Worm (Caenorhabditis elegans) whole organism, L4 larva: ENCODE data around the gene ZK512.10.

Experiments
- F49E8.2 ChIP-seq: sonication (generic microtip); optimal IDR thresholded peaks from 2 replicates; lab custom pipeline; 2016; ENCODE audit warnings: missing compliant biosample characterization, mild to moderate bottlenecking, missing genetic modification characterization, borderline replicate concordance
- T20F7.1 ChIP-seq: fragments of 200-800 bp; sonication (Bioruptor generic); optimal IDR thresholded peaks from 2 replicates; lab custom pipeline; 2018; ENCODE audit warnings: mild to moderate bottlenecking, missing genetic modification characterization, missing compliant biosample characterization
- Y48G9A.11 ChIP-seq: fragments of 200-800 bp; sonication (Bioruptor generic); IDR thresholded peaks from 2 replicates; pipeline ENCODE4 v1.3.6; 2022; ENCODE audit warnings: missing genetic modification reagents, missing genetic modification characterization, missing compliant biosample characterization
- Y75B8A.6 ChIP-seq: fragments of 200-800 bp; sonication (Bioruptor generic); IDR thresholded peaks from 2 replicates; pipeline ENCODE4 v1.3.6; 2022; ENCODE audit warnings: missing genetic modification reagents, missing genetic modification characterization, missing compliant biosample characterization
- ceh-32 ChIP-seq: sonication (generic microtip); optimal IDR thresholded peaks from 2 replicates; lab custom pipeline; 2016; ENCODE audit warnings: mild to moderate bottlenecking, missing genetic modification characterization, missing compliant biosample characterization; ENCODE audit not compliant: poor library complexity
- daf-16 ChIP-seq, 3 experiments: sonication (generic microtip); optimal IDR thresholded peaks; 2 replicates each; lab custom pipeline; 2016 to 2017; ENCODE audit warnings: missing genetic modification characterization in 3 of 3, missing genetic modification reagents in 3 of 3, mild to moderate bottlenecking in 2 of 3, missing compliant biosample characterization in 2 of 3, missing biosample characterization in 1 of 3, moderate library complexity in 1 of 3
- dmd-8 ChIP-seq: fragments of 200-800 bp; sonication (Bioruptor generic); IDR thresholded peaks from 2 replicates; pipeline ENCODE4 v1.3.6; 2022; ENCODE audit warnings: missing genetic modification characterization, missing compliant biosample characterization
- dpl-1 ChIP-seq: fragments of 150-350 bp; optimal IDR thresholded peaks from 2 replicates; lab custom pipeline; 2014; ENCODE audit warnings: missing biosample characterization, missing genetic modification reagents, missing genetic modification characterization
- egl-27 ChIP-seq: sonication (generic microtip); optimal IDR thresholded peaks from 3 replicates; lab custom pipeline; 2017; ENCODE audit warnings: missing biosample characterization, missing genetic modification reagents, missing genetic modification characterization
- hlh-11 ChIP-seq: fragments of 200-800 bp; sonication (Bioruptor generic); optimal IDR thresholded peaks from 2 replicates; lab custom pipeline; 2018; ENCODE audit warnings: mild to moderate bottlenecking, missing genetic modification characterization, missing compliant biosample characterization
- lin-15B ChIP-seq: fragments of 150-350 bp; sonication (generic microtip); optimal IDR thresholded peaks from 3 replicates; lab custom pipeline; 2014; ENCODE audit warnings: missing biosample characterization, missing genetic modification characterization
- lin-38 ChIP-seq: fragments of 200-800 bp; sonication (Bioruptor generic); IDR thresholded peaks from 2 replicates; pipeline ENCODE4 v1.3.6; 2022; ENCODE audit warnings: missing genetic modification reagents, missing genetic modification characterization, missing compliant biosample characterization
- mdl-1 ChIP-seq, 2 experiments: fragments of 150-350 bp in 1 of 2; sonication (generic microtip) in 1 of 2; optimal IDR thresholded peaks; 2 replicates each; lab custom pipeline; 2014 to 2017; ENCODE audit warnings: missing biosample characterization in 2 of 2, missing genetic modification characterization in 2 of 2
- mdt-29 ChIP-seq: fragments of 200-800 bp; sonication (Bioruptor generic); IDR thresholded peaks from 2 replicates; pipeline ENCODE4 v1.3.6; 2022; ENCODE audit warnings: missing genetic modification reagents, missing genetic modification characterization, missing compliant biosample characterization
- mep-1 ChIP-seq: fragments of 150-350 bp; sonication (generic microtip); optimal IDR thresholded peaks from 3 replicates; lab custom pipeline; 2014; ENCODE audit warnings: missing biosample characterization, missing genetic modification characterization
- mes-2 ChIP-seq: sonication (generic microtip); optimal IDR thresholded peaks from 2 replicates; lab custom pipeline; 2016; ENCODE audit warnings: missing genotype, mild to moderate bottlenecking, missing genetic modification characterization, missing compliant biosample characterization; ENCODE audit not compliant: poor library complexity, severe bottlenecking
- nhr-102 ChIP-seq: sonication (generic microtip); optimal IDR thresholded peaks from 2 replicates; lab custom pipeline; 2016; ENCODE audit warnings: mild to moderate bottlenecking, missing genetic modification characterization, moderate library complexity, missing compliant biosample characterization
- nhr-28 ChIP-seq: fragments of 150-350 bp; optimal IDR thresholded peaks from 2 replicates; lab custom pipeline; 2014; ENCODE audit warnings: missing biosample characterization, missing genetic modification characterization
- nhr-48 ChIP-seq: sonication (generic microtip); optimal IDR thresholded peaks from 2 replicates; lab custom pipeline; 2016; ENCODE audit warnings: mild to moderate bottlenecking, missing genetic modification characterization, missing compliant biosample characterization
- nhr-6 ChIP-seq: fragments of 150-350 bp; optimal IDR thresholded peaks from 2 replicates; lab custom pipeline; 2014; ENCODE audit warnings: missing biosample characterization, missing genetic modification characterization
- pha-4 ChIP-seq, 2 experiments: fragments of 150-350 bp in 1 of 2; fragments of 200-800 bp in 1 of 2; sonication (Bioruptor generic) in 1 of 2; IDR thresholded peaks in 1 of 2; optimal IDR thresholded peaks in 1 of 2; 2 replicates each; pipeline versions ENCODE4 v1.3.6 to Lab custom; 2014 to 2022; ENCODE audit warnings: missing genetic modification characterization in 2 of 2, missing genetic modification reagents in 2 of 2, missing biosample characterization in 1 of 2, missing compliant biosample characterization in 1 of 2
- php-3 ChIP-seq: fragments of 200-800 bp; sonication (Bioruptor generic); IDR thresholded peaks from 2 replicates; pipeline ENCODE4 v1.3.6; 2022; ENCODE audit warnings: missing genetic modification reagents, missing genetic modification characterization, missing compliant biosample characterization
- skn-1 ChIP-seq: fragments of 150-350 bp; optimal IDR thresholded peaks from 2 replicates; lab custom pipeline; 2014; ENCODE audit warnings: missing biosample characterization, missing genetic modification characterization
- spr-1 ChIP-seq: sonication (generic microtip); optimal IDR thresholded peaks from 2 replicates; lab custom pipeline; 2016; ENCODE audit warnings: mild to moderate bottlenecking, missing genetic modification characterization, missing compliant biosample characterization
- spr-3 ChIP-seq: fragments of 200-800 bp; sonication (Bioruptor generic); optimal IDR thresholded peaks from 2 replicates; lab custom pipeline; 2018; ENCODE audit warnings: mild to moderate bottlenecking, missing genetic modification characterization, missing compliant biosample characterization
- tag-97 ChIP-seq: fragments of 200-800 bp; sonication (Bioruptor generic); IDR thresholded peaks from 2 replicates; pipeline ENCODE4 v1.3.6; 2022; ENCODE audit warnings: missing genetic modification characterization, missing compliant biosample characterization
- unc-130 ChIP-seq: sonication (generic microtip); optimal IDR thresholded peaks from 2 replicates; lab custom pipeline; 2016; ENCODE audit warnings: missing genetic modification reagents, missing genetic modification characterization, missing compliant biosample characterization
- unc-62 ChIP-seq, 3 experiments: fragments of 150-350 bp in 1 of 3; sonication (generic microtip); optimal IDR thresholded peaks in 2 of 3; peaks in 1 of 3; 1 replicate in 1 of 3; 2 replicates in 2 of 3; lab custom pipeline; 2014 to 2017; ENCODE audit warnings: missing biosample characterization in 3 of 3, missing genetic modification characterization in 3 of 3, missing genetic modification reagents in 3 of 3, missing genotype in 1 of 3
- zag-1 ChIP-seq: fragments of 150-350 bp; optimal IDR thresholded peaks from 2 replicates; lab custom pipeline; 2014; ENCODE audit warnings: missing biosample characterization, missing genetic modification characterization
- zip-11 ChIP-seq: fragments of 200-800 bp; sonication (Bioruptor generic); IDR thresholded peaks from 2 replicates; pipeline ENCODE4 v1.3.6; 2022; ENCODE audit warnings: missing genetic modification characterization, missing compliant biosample characterization
- zip-2 ChIP-seq: fragments of 150-350 bp; optimal IDR thresholded peaks from 2 replicates; lab custom pipeline; 2014; ENCODE audit warnings: missing biosample characterization, missing genetic modification characterization
- ztf-11 ChIP-seq: fragments of 150-350 bp; optimal IDR thresholded peaks from 2 replicates; lab custom pipeline; 2014; ENCODE audit warnings: missing biosample characterization, missing genetic modification characterization

The ZK512.10 gene

ce11 chrIII:9084329-9084728 lies 46.4 kb upstream of the ZK512.10 start:
- peak in 1 of 2 experiments; percentile 50 for TF ChIP-seq daf-16 (GFP tag; optimal IDR thresholded peaks at IDR 0.05; lab: Kevin White, UChicago)
- TF ChIP-seq daf-16 (tag; optimal IDR thresholded peaks at IDR 0.05; lab: Kevin White, UChicago): peak; percentile 78
- peak; percentile 2 for TF ChIP-seq hlh-11
- no peak for TF ChIP-seq zip-11 (GFP tag; lab: Robert Waterston, UW)
- TF ChIP-seq mep-1 (tag; lab: Kevin White, UChicago): peak; percentile 6
- TF ChIP-seq skn-1 (tag; lab: Kevin White, UChicago): no peak

ce11 chrIII:9089325-9089823 lies 41.3 kb upstream of the ZK512.10 start, which contains the start of the genes mccc-2 and mrpl-44:
Gene mccc-2, minus strand, starts transcription at chrIII:9089375.
Gene mrpl-44, minus strand, starts transcription at chrIII:9089375.
- TF ChIP-seq T20F7.1 (GFP tag; lab: Kevin White, UChicago): peak; percentile 97
- TF ChIP-seq ztf-11 (tag; lab: Kevin White, UChicago): no peak
- TF ChIP-seq dpl-1: peak; percentile 86
- no peak for TF ChIP-seq tag-97 (GFP tag; lab: Robert Waterston, UW)
- TF ChIP-seq pha-4 (GFP tag; IDR thresholded peaks at IDR 0.05; lab: Robert Waterston, UW): no peak
- TF ChIP-seq pha-4 (tag; optimal IDR thresholded peaks at IDR 0.05; lab: Kevin White, UChicago): no peak
- TF ChIP-seq Y48G9A.11: peak; percentile 69; the same call in 1 of the 2 replicates
- TF ChIP-seq mes-2: peak; percentile 36

ce11 chrIII:9091392-9092291 lies 39.0 kb upstream of the ZK512.10 start, which contains the start of gene glp-1:
Gene glp-1, plus strand, starts transcription at chrIII:9092241.
- TF ChIP-seq unc-130 (GFP tag; lab: Kevin White, UChicago) (peak; percentile 41), spr-3 (GFP tag; lab: Kevin White, UChicago) (no peak), mdt-29 (GFP tag; lab: Robert Waterston, UW) (no peak), nhr-102 (tag; lab: Kevin White, UChicago) (no peak), php-3 (GFP tag; lab: Robert Waterston, UW) (no peak), spr-1 (tag; lab: Kevin White, UChicago) (no peak), F49E8.2 (tag; lab: Kevin White, UChicago) (no peak), ceh-32 (no peak), egl-27 (tag; lab: Kevin White, UChicago) (no peak), dmd-8 (no peak), ztf-11 (tag; lab: Kevin White, UChicago) (no peak), nhr-6 (no peak), unc-62 (GFP tag; optimal IDR thresholded peaks at IDR 0.05 in 1 of 2; lab: Kevin White, UChicago) (peak in 1 of 2 experiments; percentile 72), unc-62 (tag; optimal IDR thresholded peaks at IDR 0.05; lab: Kevin White, UChicago) (no peak), lin-38 (no peak), Y48G9A.11 (peak; percentile 34; the same call in 1 of the 2 replicates)

ce11 chrIII:9101212-9101611 lies 29.5 kb upstream of the ZK512.10 start, which contains the start of gene ZK507.1:
Gene ZK507.1, minus strand, starts transcription at chrIII:9101312.
- TF ChIP-seq mdl-1 (tag; optimal IDR thresholded peaks at IDR 0.05; lab: Kevin White, UChicago): no peak
- TF ChIP-seq nhr-48: no peak
- TF ChIP-seq zip-2: no peak
- no peak for TF ChIP-seq Y75B8A.6 (GFP tag; lab: Robert Waterston, UW)
- TF ChIP-seq spr-3 (GFP tag; lab: Kevin White, UChicago): no peak
- no peak for TF ChIP-seq zag-1 (tag; lab: Kevin White, UChicago)
- no peak for TF ChIP-seq lin-15B (tag; lab: Kevin White, UChicago)
- no peak for TF ChIP-seq nhr-28
- TF ChIP-seq nhr-102 (tag; lab: Kevin White, UChicago): no peak
